Fruit fly (Drosophila melanogaster) whole organism, embryonic: ENCODE measurements around the gene uif.

Source experiments
- Atf3 ChIP-seq: fragments of 200-800 bp; sonication (Bioruptor generic); optimal IDR thresholded peaks from 3 replicates; lab custom pipeline; 2016; ENCODE audit warnings: missing biosample characterization, missing genetic modification characterization
- CG11085 ChIP-seq: fragments of 200-800 bp; sonication (Bioruptor generic); IDR thresholded peaks from 2 replicates; pipeline ENCODE4 v1.3.6; 2022; ENCODE audit warnings: missing biosample characterization, missing genetic modification characterization
- CG13624 ChIP-seq: fragments of 200-800 bp; sonication (Bioruptor generic); optimal IDR thresholded peaks from 2 replicates; lab custom pipeline; 2016; ENCODE audit warnings: missing biosample characterization, missing genetic modification characterization
- CG14860 ChIP-seq: fragments of 200-800 bp; sonication (Bioruptor generic); IDR thresholded peaks from 3 replicates; pipeline ENCODE4 v1.3.6; 2022; ENCODE audit warnings: missing biosample characterization, missing genetic modification characterization; ENCODE audit not compliant: partially characterized antibody
- CG14965 ChIP-seq: fragments of 200-800 bp; sonication (Bioruptor generic); optimal IDR thresholded peaks from 2 replicates; lab custom pipeline; 2016; ENCODE audit warnings: missing biosample characterization, missing genetic modification characterization, borderline replicate concordance
- CG15479 ChIP-seq: fragments of 200-800 bp; sonication (Bioruptor generic); optimal IDR thresholded peaks from 3 replicates; lab custom pipeline; 2019; ENCODE audit warnings: missing biosample characterization, mild to moderate bottlenecking, missing genetic modification characterization, moderate library complexity
- CG1602 ChIP-seq: fragments of 200-800 bp; sonication (Bioruptor generic); optimal IDR thresholded peaks from 3 replicates; lab custom pipeline; 2016; ENCODE audit warnings: missing biosample characterization, missing genetic modification characterization
- CG17568 ChIP-seq: fragments of 200-800 bp; sonication (Bioruptor generic); optimal IDR thresholded peaks from 2 replicates; lab custom pipeline; 2018; ENCODE audit warnings: missing biosample characterization, mild to moderate bottlenecking, missing genetic modification characterization, moderate library complexity
- CG18599 ChIP-seq: fragments of 200-800 bp; sonication (Bioruptor generic); optimal IDR thresholded peaks from 3 replicates; lab custom pipeline; 2017; ENCODE audit warnings: missing biosample characterization, missing genetic modification characterization, mild to moderate bottlenecking, moderate library complexity, missing genetic modification reagents
- CG2129 ChIP-seq: fragments of 200-800 bp; sonication (Bioruptor generic); IDR thresholded peaks from 2 replicates; pipeline ENCODE4 v1.3.6; 2022; ENCODE audit warnings: missing biosample characterization, missing genetic modification characterization; ENCODE audit not compliant: partially characterized antibody
- CG3407 ChIP-seq: fragments of 200-800 bp; sonication (Bioruptor generic); optimal IDR thresholded peaks from 2 replicates; lab custom pipeline; 2018; ENCODE audit warnings: missing biosample characterization, mild to moderate bottlenecking, missing genetic modification characterization
- CG34422 ChIP-seq: fragments of 200-800 bp; sonication (Bioruptor generic); IDR thresholded peaks from 3 replicates; pipeline ENCODE4 v1.3.6; 2022; ENCODE audit warnings: missing biosample characterization, missing genetic modification characterization
- CG3847 ChIP-seq: fragments of 200-800 bp; sonication (Bioruptor generic); IDR thresholded peaks from 2 replicates; pipeline ENCODE4 v1.3.6; 2022; ENCODE audit warnings: missing biosample characterization, missing genetic modification characterization
- CG6689 ChIP-seq: fragments of 200-800 bp; sonication (Bioruptor generic); IDR thresholded peaks from 2 replicates; pipeline ENCODE4 v1.3.6; 2022; ENCODE audit warnings: missing biosample characterization, missing genetic modification characterization
- CG7839 ChIP-seq: fragments of 200-800 bp; sonication (Bioruptor generic); optimal IDR thresholded peaks from 3 replicates; lab custom pipeline; 2018; ENCODE audit warnings: missing biosample characterization, mild to moderate bottlenecking, missing genetic modification characterization, moderate library complexity
- CG8359 ChIP-seq: fragments of 200-800 bp; sonication (Bioruptor generic); optimal IDR thresholded peaks from 2 replicates; lab custom pipeline; 2017; ENCODE audit warnings: missing biosample characterization, mild to moderate bottlenecking, missing genetic modification characterization, borderline replicate concordance
- CG9817 ChIP-seq: fragments of 200-800 bp; sonication (Bioruptor generic); optimal IDR thresholded peaks from 2 replicates; lab custom pipeline; 2018; ENCODE audit warnings: missing biosample characterization, mild to moderate bottlenecking, missing genetic modification characterization, moderate library complexity
- Camta ChIP-seq: fragments of 200-800 bp; sonication (Bioruptor generic); optimal IDR thresholded peaks from 2 replicates; lab custom pipeline; 2016; ENCODE audit warnings: missing biosample characterization, missing genetic modification characterization
- Drgx ChIP-seq: fragments of 200-800 bp; sonication (Bioruptor generic); IDR thresholded peaks from 2 replicates; pipeline ENCODE4 v1.3.6; 2022; ENCODE audit warnings: missing biosample characterization, missing genetic modification characterization
- Fer3 ChIP-seq: fragments of 200-800 bp; sonication (Bioruptor generic); optimal IDR thresholded peaks from 2 replicates; lab custom pipeline; 2018; ENCODE audit warnings: missing biosample characterization, mild to moderate bottlenecking, missing genetic modification characterization, moderate library complexity
- GATAe ChIP-seq: fragments of 200-800 bp; sonication (Bioruptor generic); conservative IDR thresholded peaks from 2 replicates; pipeline ENCODE4 v1.3.6; 2022; ENCODE audit warnings: missing biosample characterization, missing genetic modification characterization
- HLHmδ ChIP-seq: fragments of 200-800 bp; sonication (Bioruptor generic); optimal IDR thresholded peaks from 2 replicates; lab custom pipeline; 2018; ENCODE audit warnings: missing biosample characterization, mild to moderate bottlenecking, missing genetic modification characterization, moderate library complexity
- HmgD ChIP-seq: fragments of 200-800 bp; sonication (Bioruptor generic); optimal IDR thresholded peaks from 3 replicates; lab custom pipeline; 2016; ENCODE audit warnings: missing biosample characterization, missing genetic modification characterization
- Hr3 ChIP-seq: fragments of 200-800 bp; sonication (Bioruptor generic); optimal IDR thresholded peaks from 3 replicates; lab custom pipeline; 2016; ENCODE audit warnings: missing biosample characterization, missing genetic modification characterization
- Mes4 ChIP-seq: fragments of 200-800 bp; sonication (Bioruptor generic); optimal IDR thresholded peaks from 2 replicates; lab custom pipeline; 2016; ENCODE audit warnings: missing biosample characterization, missing genetic modification characterization
- Side ChIP-seq: fragments of 200-800 bp; sonication (Bioruptor generic); optimal IDR thresholded peaks from 2 replicates; lab custom pipeline; 2016; ENCODE audit warnings: missing biosample characterization, missing genetic modification characterization
- amos ChIP-seq: fragments of 200-800 bp; sonication (Bioruptor generic); IDR thresholded peaks from 2 replicates; pipeline ENCODE4 v1.3.6; 2022; ENCODE audit warnings: missing biosample characterization, missing genetic modification characterization; ENCODE audit not compliant: partially characterized antibody
- bbx ChIP-seq: fragments of 200-800 bp; sonication (Bioruptor generic); IDR thresholded peaks from 2 replicates; pipeline ENCODE4 v1.3.6; 2022; ENCODE audit warnings: missing biosample characterization, missing genetic modification characterization; ENCODE audit not compliant: partially characterized antibody
- btn ChIP-seq: fragments of 200-800 bp; sonication (Bioruptor generic); optimal IDR thresholded peaks from 2 replicates; lab custom pipeline; 2016; ENCODE audit warnings: missing biosample characterization, missing genetic modification characterization
- dati ChIP-seq: fragments of 200-800 bp; sonication (Bioruptor generic); IDR thresholded peaks from 2 replicates; pipeline ENCODE4 v1.3.6; 2022; ENCODE audit warnings: missing biosample characterization, missing genetic modification characterization
- gce ChIP-seq: fragments of 200-800 bp; sonication (Bioruptor generic); IDR thresholded peaks from 3 replicates; pipeline ENCODE4 v1.3.6; 2022; ENCODE audit warnings: missing biosample characterization, missing genetic modification characterization
- gro ChIP-seq: fragments of 200-800 bp; sonication (Bioruptor generic); optimal IDR thresholded peaks from 2 replicates; lab custom pipeline; 2016; ENCODE audit warnings: missing biosample characterization, missing genetic modification characterization
- jigr1 ChIP-seq: fragments of 200-800 bp; sonication (Bioruptor generic); IDR thresholded peaks from 3 replicates; pipeline ENCODE4 v1.3.6; 2022; ENCODE audit warnings: missing biosample characterization, missing genetic modification characterization
- kni ChIP-seq: fragments of 200-800 bp; sonication (Bioruptor generic); optimal IDR thresholded peaks from 3 replicates; lab custom pipeline; 2017; ENCODE audit warnings: mild to moderate bottlenecking, missing biosample characterization, missing genetic modification reagents, missing genetic modification characterization
- lov ChIP-seq, 2 experiments: fragments of 200-800 bp in 1 of 2; fragments of >200 bp in 1 of 2; sonication (Bioruptor generic) in 1 of 2; IDR thresholded peaks in 1 of 2; optimal IDR thresholded peaks in 1 of 2; 2 replicates in 1 of 2; 3 replicates in 1 of 2; pipeline versions ENCODE4 v1.3.6 to Lab custom; 2017 to 2022; ENCODE audit warnings: missing biosample characterization in 1 of 2, missing genetic modification characterization in 1 of 2
- maf-S ChIP-seq: fragments of 200-800 bp; sonication (Bioruptor generic); optimal IDR thresholded peaks from 2 replicates; lab custom pipeline; 2016; ENCODE audit warnings: missing biosample characterization, missing genetic modification characterization
- nerfin-1 ChIP-seq: fragments of 200-800 bp; sonication (Bioruptor generic); optimal IDR thresholded peaks from 3 replicates; lab custom pipeline; 2019; ENCODE audit warnings: missing biosample characterization, mild to moderate bottlenecking, missing genetic modification characterization, moderate library complexity
- nom ChIP-seq: fragments of 200-800 bp; sonication (Bioruptor generic); optimal IDR thresholded peaks from 2 replicates; lab custom pipeline; 2017; ENCODE audit warnings: missing biosample characterization, missing genetic modification characterization, mild to moderate bottlenecking, moderate library complexity, missing genetic modification reagents
- oc ChIP-seq: fragments of 200-800 bp; sonication (Bioruptor generic); optimal IDR thresholded peaks from 2 replicates; lab custom pipeline; 2018; ENCODE audit warnings: missing biosample characterization, mild to moderate bottlenecking, missing genetic modification characterization, moderate library complexity
- odd ChIP-seq: fragments of 200-800 bp; sonication (Bioruptor generic); optimal IDR thresholded peaks from 2 replicates; lab custom pipeline; 2017; ENCODE audit warnings: missing biosample characterization, mild to moderate bottlenecking, missing genetic modification characterization
- otp ChIP-seq: fragments of 200-800 bp; sonication (Bioruptor generic); IDR thresholded peaks from 3 replicates; pipeline ENCODE4, ENCODE4 v1.3.6; 2022; ENCODE audit warnings: missing biosample characterization, missing genetic modification characterization
- pfk ChIP-seq: fragments of 200-800 bp; sonication (Bioruptor generic); optimal IDR thresholded peaks from 2 replicates; lab custom pipeline; 2018; ENCODE audit warnings: missing biosample characterization, mild to moderate bottlenecking, missing genetic modification characterization, moderate library complexity
- ranshi ChIP-seq: fragments of 200-800 bp; sonication (Bioruptor generic); IDR thresholded peaks from 2 replicates; pipeline ENCODE4 v1.3.6; 2022; ENCODE audit warnings: missing biosample characterization, missing genetic modification characterization
- row ChIP-seq: fragments of 200-800 bp; sonication (Bioruptor generic); IDR thresholded peaks from 3 replicates; pipeline ENCODE4 v1.3.6; 2022; ENCODE audit warnings: missing biosample characterization, missing genetic modification characterization
- seq ChIP-seq: fragments of 200-800 bp; sonication (Bioruptor generic); IDR thresholded peaks from 2 replicates; pipeline ENCODE4 v1.3.6; 2022; ENCODE audit warnings: missing biosample characterization, missing genetic modification characterization
- slp2 ChIP-seq: fragments of 200-800 bp; sonication (Bioruptor generic); optimal IDR thresholded peaks from 2 replicates; lab custom pipeline; 2016; ENCODE audit warnings: missing biosample characterization, missing genetic modification characterization
- sr ChIP-seq: fragments of 200-800 bp; sonication (Bioruptor generic); IDR thresholded peaks from 3 replicates; pipeline ENCODE4 v1.3.6; 2022; ENCODE audit warnings: missing biosample characterization, missing genetic modification characterization
- tin ChIP-seq: fragments of 200-800 bp; sonication (Bioruptor generic); optimal IDR thresholded peaks from 3 replicates; lab custom pipeline; 2016; ENCODE audit warnings: missing biosample characterization, missing genetic modification characterization
- unc-4 ChIP-seq: fragments of 200-800 bp; sonication (Bioruptor generic); IDR thresholded peaks from 2 replicates; pipeline ENCODE4 v1.3.6; 2022; ENCODE audit warnings: missing biosample characterization, missing genetic modification characterization; ENCODE audit not compliant: partially characterized antibody

The uif gene

dm6 chr2L:7049009-7049647 is 39.0 kb upstream of the uif start (continued):
- TF ChIP-seq CG11085 (GFP tag; lab: Robert Waterston, UW) (no peak), sr (GFP tag; lab: Robert Waterston, UW) (peak; percentile 13; the same call in 1 of the 3 replicates), slp2 (GFP tag; lab: Kevin White, UChicago) (no peak), CG6689 (GFP tag; lab: Robert Waterston, UW) (0 out of 2 replicates have a peak, but pooled peaks have one; percentile 15), tin (no peak), CG7839 (tag; lab: Kevin White, UChicago) (peak; percentile 23), seq (GFP tag; lab: Robert Waterston, UW) (peak; percentile 78), CG8359 (no peak), CG13624 (GFP tag; lab: Kevin White, UChicago) (no peak), ranshi (GFP tag; lab: Robert Waterston, UW) (no peak; the same call in 1 of the 2 replicates), kni (GFP tag; lab: Kevin White, UChicago) (peak; percentile 11), Mes4 (GFP tag; lab: Kevin White, UChicago) (peak; percentile 35), CG17568 (GFP tag; lab: Kevin White, UChicago) (no peak), nom (GFP tag; lab: Kevin White, UChicago) (peak; percentile 77), HLHmδ (peak; percentile 92), oc (tag; lab: Kevin White, UChicago) (no peak), CG14965 (GFP tag; lab: Kevin White, UChicago) (no peak), btn (no peak), CG34422 (GFP tag; lab: Robert Waterston, UW) (0 out of 3 replicates have a peak, but pooled peaks have one; percentile 25), CG3847 (GFP tag; lab: Robert Waterston, UW) (no peak), CG1602 (GFP tag; lab: Kevin White, UChicago) (no peak), Fer3 (tag; lab: Kevin White, UChicago) (no peak), GATAe (no peak), CG15479 (GFP tag; lab: Kevin White, UChicago) (no peak), otp (GFP tag; lab: Robert Waterston, UW) (no peak), Hr3 (no peak), Camta (GFP tag; lab: Kevin White, UChicago) (no peak), gce (no peak), maf-S (GFP tag; lab: Kevin White, UChicago) (no peak), pfk (GFP tag; lab: Kevin White, UChicago) (no peak), CG18599 (peak; percentile 28), row (GFP tag; lab: Robert Waterston, UW) (peak; percentile 93), unc-4 (GFP tag; lab: Robert Waterston, UW) (peak; percentile 66), CG2129 (GFP tag; lab: Robert Waterston, UW) (no peak), amos (GFP tag; lab: Robert Waterston, UW) (peak; percentile 84), Side (no peak), bbx (GFP tag; lab: Robert Waterston, UW) (peak; percentile 99), HmgD (GFP tag; lab: Kevin White, UChicago) (peak; percentile 53), odd (GFP tag; lab: Kevin White, UChicago) (peak; percentile 15), CG14860 (GFP tag; lab: Robert Waterston, UW) (peak; percentile 100), Atf3 (GFP tag; lab: Kevin White, UChicago) (no peak), nerfin-1 (tag; lab: Kevin White, UChicago) (peak; percentile 98), gro (no peak), jigr1 (GFP tag; lab: Robert Waterston, UW) (no peak), CG9817 (tag; lab: Kevin White, UChicago) (no peak), Drgx (0 out of 2 replicates have a peak, but pooled peaks have one; percentile 36), dati (no peak), lov (optimal IDR thresholded peaks at IDR 0.05; lab: Kevin White, UChicago) (no peak), lov (GFP tag; IDR thresholded peaks at IDR 0.05; lab: Robert Waterston, UW) (0 out of 3 replicates have a peak, but pooled peaks have one; percentile 13), CG3407 (no peak)
